Worm (Caenorhabditis elegans) whole organism, young adult: ENCODE results near the gene F27B10.1.
"Not testable (repeated sequence)": the region's sequence is repeated elsewhere in the genome, so short reads cannot be mapped to it uniquely, and the experiment has no call there.

ENCODE experiments used
- Y56A3A.18 ChIP-seq: fragments of 200-800 bp; sonication (Bioruptor generic); IDR thresholded peaks from 2 replicates; pipeline ENCODE4 v1.3.6; 2022; ENCODE audit warnings: missing genetic modification reagents, missing genetic modification characterization, missing compliant biosample characterization
- hmg-20 ChIP-seq: fragments of 200-800 bp; sonication (Bioruptor generic); IDR thresholded peaks from 2 replicates; pipeline ENCODE4 v1.3.6; 2022; ENCODE audit warnings: missing genetic modification reagents, missing genetic modification characterization, missing compliant biosample characterization

- TF ChIP-seq Y56A3A.18 (GFP tag; lab: Robert Waterston, UW); hmg-20: not testable (repeated sequence)
Measured at ce11 chrV:7057795-7058194, 14.6 kb upstream of the F27B10.1 start, which contains the start of gene Y57E12AL.2.
